Worm (Caenorhabditis elegans): Measurements from ENCODE around the gene nrx-1.

nrx-1 gene

ce11 chrV:10794463-10794862 is 30.3 kb upstream of the nrx-1 start:
- TF ChIP-seq aly-2 (tag; optimal IDR thresholded peaks at IDR 0.05) = no peak
- TF ChIP-seq jun-1 (tag; optimal IDR thresholded peaks at IDR 0.05) = no peak
- no peak for TF ChIP-seq ceh-9 (tag; optimal IDR thresholded peaks at IDR 0.05)
- TF ChIP-seq eor-1 (tag; optimal IDR thresholded peaks at IDR 0.05) = no peak
- no peak for TF ChIP-seq lsy-12 (tag; optimal IDR thresholded peaks at IDR 0.05)
- TF ChIP-seq fkh-10 (GFP tag; optimal IDR thresholded peaks at IDR 0.05) = no peak
- TF ChIP-seq snpc-4 (tag; optimal IDR thresholded peaks at IDR 0.05) = no peak
- no peak for TF ChIP-seq tbx-2 (tag; optimal IDR thresholded peaks at IDR 0.05)
- no peak for TF ChIP-seq nhr-25 (tag; optimal IDR thresholded peaks at IDR 0.05)
- no peak for TF ChIP-seq sea-2 (GFP tag; optimal IDR thresholded peaks at IDR 0.05)
- no peak for TF ChIP-seq skn-1 (tag; optimal IDR thresholded peaks at IDR 0.05)

ce11 chrV:10795494-10795893 is 29.3 kb upstream of the nrx-1 start, which contains the start of gene D1054.19:
Gene D1054.19, plus strand, starts transcription at chrV:10795794.
- no peak for TF ChIP-seq fkh-2 (tag; optimal IDR thresholded peaks at IDR 0.05)
- TF ChIP-seq unc-39 (tag; optimal IDR thresholded peaks at IDR 0.05) = no peak
- no peak for TF ChIP-seq lsy-12 (tag; optimal IDR thresholded peaks at IDR 0.05)
- no peak for TF ChIP-seq sea-2 (GFP tag; optimal IDR thresholded peaks at IDR 0.05)
- no peak for TF ChIP-seq ztf-4 (tag; optimal IDR thresholded peaks at IDR 0.05)
- no peak for TF ChIP-seq mml-1 (tag; optimal IDR thresholded peaks at IDR 0.05)
- TF ChIP-seq nhr-76 (tag; optimal IDR thresholded peaks at IDR 0.05) = no peak
- no peak for TF ChIP-seq pha-4 (tag; optimal IDR thresholded peaks at IDR 0.05)
- TF ChIP-seq ztf-11 (tag; optimal IDR thresholded peaks at IDR 0.05) = no peak
- TF ChIP-seq zag-1 (tag; optimal IDR thresholded peaks at IDR 0.05) = no peak
- TF ChIP-seq lin-39 (tag; optimal IDR thresholded peaks at IDR 0.05) = no peak
- TF ChIP-seq tbx-2 (tag; optimal IDR thresholded peaks at IDR 0.05) = no peak
- no peak for TF ChIP-seq nhr-237 (tag; optimal IDR thresholded peaks at IDR 0.05)

- TF ChIP-seq nhr-23 (tag; optimal IDR thresholded peaks at IDR 0.05) (no peak), elt-3 (tag; optimal IDR thresholded peaks at IDR 0.05) (no peak), fos-1 (tag; optimal IDR thresholded peaks at IDR 0.05) (no peak), elt-2 (tag; optimal IDR thresholded peaks at IDR 0.05) (no peak)
Measured at ce11 chrV:10798090-10798489, 26.7 kb upstream of the nrx-1 start, which contains the start of gene srh-184. Gene srh-184, minus strand, starts transcription at chrV:10798190.

- no peak for TF ChIP-seq fos-1 (tag; optimal IDR thresholded peaks at IDR 0.05)
- no peak for TF ChIP-seq lin-15B (tag; optimal IDR thresholded peaks at IDR 0.05)
- TF ChIP-seq elt-2 (tag; optimal IDR thresholded peaks at IDR 0.05) = peak; percentile 97
- no peak for TF ChIP-seq nhr-28 (tag; optimal IDR thresholded peaks at IDR 0.05)
- TF ChIP-seq pha-4 (tag; optimal IDR thresholded peaks at IDR 0.05) = peak; percentile 57
- no peak for TF ChIP-seq nhr-43 (tag; optimal IDR thresholded peaks at IDR 0.05; ENCODE audit: poor library complexity, severe bottlenecking)
- TF ChIP-seq ZK546.5 (tag; optimal IDR thresholded peaks at IDR 0.05) = no peak
- peak; percentile 90 for TF ChIP-seq pqm-1 (tag; optimal IDR thresholded peaks at IDR 0.05)
- no peak for TF ChIP-seq nhr-67 (tag; optimal IDR thresholded peaks at IDR 0.05)
- TF ChIP-seq jun-1 (tag; optimal IDR thresholded peaks at IDR 0.05) = peak; percentile 32
- no peak for TF ChIP-seq egl-5 (tag; optimal IDR thresholded peaks at IDR 0.05)
Measured at ce11 chrV:10801154-10801553, 23.7 kb upstream of the nrx-1 start, which contains the start of gene D1054.18. Gene D1054.18, minus strand, starts transcription at chrV:10801198.

ce11 chrV:10802060-10802459 is 22.8 kb upstream of the nrx-1 start:
- TF ChIP-seq nhr-237 (tag; optimal IDR thresholded peaks at IDR 0.05) (no peak), pha-4 (tag; optimal IDR thresholded peaks at IDR 0.05) (peak; percentile 62), lin-15B (tag; optimal IDR thresholded peaks at IDR 0.05) (no peak), pqm-1 (tag; optimal IDR thresholded peaks at IDR 0.05) (peak; percentile 99), jun-1 (tag; optimal IDR thresholded peaks at IDR 0.05) (peak; percentile 52), nhr-25 (tag; optimal IDR thresholded peaks at IDR 0.05) (no peak), ceh-16 (tag; optimal IDR thresholded peaks at IDR 0.05) (no peak), ztf-11 (tag; optimal IDR thresholded peaks at IDR 0.05) (no peak), nhr-12 (tag; optimal IDR thresholded peaks at IDR 0.05) (no peak), elt-2 (tag; optimal IDR thresholded peaks at IDR 0.05) (peak; percentile 98), egl-5 (tag; optimal IDR thresholded peaks at IDR 0.05) (no peak)
